Fruit fly (Drosophila melanogaster): Measurements from ENCODE around the gene CG3527.

Gene CG3527

dm6 chrX:4540430-4540932 lies 11.3 kb upstream of the CG3527 start, which contains the start of the genes rb and CHOp24 (continued):
- TF ChIP-seq Ravus (GFP tag; IDR thresholded peaks at IDR 0.05) (no peak), Bdp1 (GFP tag; optimal IDR thresholded peaks at IDR 0.05) (no peak), CG18011 (GFP tag; optimal IDR thresholded peaks at IDR 0.05) (no peak), CG2116 (GFP tag; optimal IDR thresholded peaks at IDR 0.05) (peak; percentile 84), Dref (GFP tag; IDR thresholded peaks at IDR 0.05) (peak; percentile 83), tin (GFP tag; optimal IDR thresholded peaks at IDR 0.05) (no peak), Lpt (GFP tag; optimal IDR thresholded peaks at IDR 0.05) (no peak), corto (GFP tag; optimal IDR thresholded peaks at IDR 0.05) (no peak), CG3163 (GFP tag; optimal IDR thresholded peaks at IDR 0.05) (no peak), Trl (optimal IDR thresholded peaks at IDR 0.05) (no peak), Trl (GFP tag; optimal IDR thresholded peaks at IDR 0.05) (peak; percentile 47), CG16779 (GFP tag; IDR thresholded peaks at IDR 0.05) (no peak), D19B (GFP tag; optimal IDR thresholded peaks at IDR 0.05) (no peak), pita (GFP tag; optimal IDR thresholded peaks at IDR 0.05) (no peak), nerfin-1 (tag; optimal IDR thresholded peaks at IDR 0.05) (peak; percentile 99), CG3838 (GFP tag; optimal IDR thresholded peaks at IDR 0.05) (no peak), CG9727 (GFP tag; optimal IDR thresholded peaks at IDR 0.05) (no peak), CG9817 (tag; optimal IDR thresholded peaks at IDR 0.05) (peak; percentile 16), CG5953 (GFP tag; IDR thresholded peaks at IDR 0.05) (no peak), Lim3 (GFP tag; IDR thresholded peaks at IDR 0.05) (no peak), twi (tag; optimal IDR thresholded peaks at IDR 0.05) (no peak), abd-A (tag; optimal IDR thresholded peaks at IDR 0.05) (no peak), Side (GFP tag; optimal IDR thresholded peaks at IDR 0.05) (peak; percentile 63), Taf1 (GFP tag; IDR thresholded peaks at IDR 0.05) (no peak), zen2 (GFP tag; IDR thresholded peaks at IDR 0.05; ENCODE audit: partially characterized antibody) (peak; percentile 78; the same call in 1 of the 3 replicates), CG10321 (GFP tag; IDR thresholded peaks at IDR 0.05) (no peak), CoRest (tag; optimal IDR thresholded peaks at IDR 0.05) (peak; percentile 32), Eip74EF (GFP tag; optimal IDR thresholded peaks at IDR 0.05) (no peak), Fer1 (GFP tag; optimal IDR thresholded peaks at IDR 0.05) (peak; percentile 14), cwo (GFP tag; optimal IDR thresholded peaks at IDR 0.05) (no peak), CG11456 (GFP tag; IDR thresholded peaks at IDR 0.05) (no peak), CG3995 (GFP tag; optimal IDR thresholded peaks at IDR 0.05) (peak; percentile 77), D19A (tag; optimal IDR thresholded peaks at IDR 0.05) (no peak), NC2β (GFP tag; optimal IDR thresholded peaks at IDR 0.05) (no peak), CG32532 (GFP tag; IDR thresholded peaks at IDR 0.05) (no peak), MTF-1 (GFP tag; optimal IDR thresholded peaks at IDR 0.05; ENCODE audit: borderline replicate concordance) (no peak), CG10543 (GFP tag; optimal IDR thresholded peaks at IDR 0.05) (no peak), CG17385 (GFP tag; optimal IDR thresholded peaks at IDR 0.05) (no peak), CG6683 (GFP tag; optimal IDR thresholded peaks at IDR 0.05) (no peak), CG5245 (GFP tag; optimal IDR thresholded peaks at IDR 0.05) (no peak), Usf (GFP tag; optimal IDR thresholded peaks at IDR 0.05) (no peak), CG13775 (GFP tag; optimal IDR thresholded peaks at IDR 0.05) (no peak), bab2 (GFP tag; optimal IDR thresholded peaks at IDR 0.05) (no peak), CG10267 (tag; optimal IDR thresholded peaks at IDR 0.05) (peak; percentile 51), pho (GFP tag; optimal IDR thresholded peaks at IDR 0.05) (peak; percentile 23), HLH54F (GFP tag; optimal IDR thresholded peaks at IDR 0.05) (no peak), E2f2 (GFP tag; IDR thresholded peaks at IDR 0.05) (peak; percentile 18; the same call in 1 of the 2 replicates), gem (tag; optimal IDR thresholded peaks at IDR 0.05) (no peak), amos (GFP tag; IDR thresholded peaks at IDR 0.05; ENCODE audit: partially characterized antibody) (peak; percentile 84), ro (GFP tag; IDR thresholded peaks at IDR 0.05) (no peak), CG3847 (GFP tag; IDR thresholded peaks at IDR 0.05) (peak; percentile 17; the same call in 1 of the 2 replicates)
